Fruit fly (Drosophila melanogaster) whole organism, larva: ENCODE results near the gene CG42374.
A peak's percentile ranks its signal among the peaks of the same experiment; 100 is the strongest.

Experiments
- noc ChIP-seq: fragments of 200-800 bp; sonication (Bioruptor generic); optimal IDR thresholded peaks from 3 replicates; lab custom pipeline; 2019; ENCODE audit warnings: missing biosample characterization, mild to moderate bottlenecking, missing genetic modification characterization, moderate library complexity

CG42374 gene

DNA sequence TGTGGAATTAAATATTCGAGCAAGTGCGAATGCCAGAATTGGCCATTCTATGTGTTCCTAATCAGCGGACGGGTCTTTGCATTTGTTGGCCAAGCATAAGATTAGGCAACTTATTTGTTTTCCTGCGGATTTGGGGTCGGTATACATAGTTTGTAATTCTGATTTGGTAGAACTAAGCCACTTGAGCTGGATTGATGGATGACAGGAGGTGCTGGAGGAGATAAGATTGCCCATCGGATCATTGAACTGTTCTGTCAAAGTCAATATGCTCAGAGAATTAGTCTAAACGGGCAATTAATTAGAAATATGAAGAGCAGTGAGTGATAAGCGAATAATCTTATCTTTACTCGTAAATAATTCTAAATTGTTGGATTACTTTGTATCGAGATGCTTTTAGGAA lies 25.8 kb downstream of the CG42374 start:
- peak; percentile 19 for TF ChIP-seq noc (tag; lab: Kevin White, UChicago)

DNA sequence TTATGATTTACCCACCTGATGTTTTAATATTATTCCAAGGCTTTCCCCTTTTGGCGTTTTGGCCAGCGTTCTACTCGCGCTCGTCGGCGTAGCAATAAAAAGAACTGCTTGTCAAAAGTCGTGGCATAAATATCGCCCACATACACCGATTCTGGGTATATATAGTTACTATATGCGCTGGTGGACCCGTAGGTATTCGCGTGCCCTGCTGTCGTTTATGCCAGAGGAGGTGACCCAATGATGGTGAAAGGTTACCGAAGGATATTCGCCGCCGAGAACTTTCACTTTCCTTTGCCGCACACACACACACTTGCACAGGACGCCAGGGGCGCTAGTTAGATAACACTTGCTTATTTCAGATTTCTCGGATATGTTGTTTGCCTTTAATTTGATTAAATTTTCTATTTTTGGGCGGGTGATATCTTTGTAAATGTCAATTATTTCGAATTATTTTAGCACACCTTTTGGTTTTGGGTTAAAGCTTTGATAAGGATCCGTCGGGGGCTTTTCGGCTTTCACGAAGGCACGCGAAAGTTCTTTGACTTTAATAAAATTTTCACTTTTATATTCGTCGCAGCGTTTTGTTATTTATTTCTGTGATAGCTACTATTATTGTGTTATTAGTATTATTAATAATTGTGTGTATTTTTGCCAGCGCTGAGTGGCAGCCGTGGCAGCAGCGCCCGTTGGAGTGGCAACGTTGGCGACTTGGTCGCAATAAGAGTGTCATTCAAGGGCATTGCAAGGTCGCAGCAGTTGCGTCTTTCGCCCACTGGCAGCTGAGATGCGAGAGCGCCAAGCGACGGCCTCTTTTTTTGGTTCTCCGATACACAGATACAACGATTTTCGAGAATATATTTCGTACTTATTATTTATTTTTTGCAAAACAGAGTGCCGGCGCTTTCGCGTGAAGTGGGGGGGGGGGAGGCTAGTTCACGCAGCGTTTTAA lies 28.2 kb downstream of the CG42374 start:
- no peak for TF ChIP-seq noc (tag; lab: Kevin White, UChicago)

DNA sequence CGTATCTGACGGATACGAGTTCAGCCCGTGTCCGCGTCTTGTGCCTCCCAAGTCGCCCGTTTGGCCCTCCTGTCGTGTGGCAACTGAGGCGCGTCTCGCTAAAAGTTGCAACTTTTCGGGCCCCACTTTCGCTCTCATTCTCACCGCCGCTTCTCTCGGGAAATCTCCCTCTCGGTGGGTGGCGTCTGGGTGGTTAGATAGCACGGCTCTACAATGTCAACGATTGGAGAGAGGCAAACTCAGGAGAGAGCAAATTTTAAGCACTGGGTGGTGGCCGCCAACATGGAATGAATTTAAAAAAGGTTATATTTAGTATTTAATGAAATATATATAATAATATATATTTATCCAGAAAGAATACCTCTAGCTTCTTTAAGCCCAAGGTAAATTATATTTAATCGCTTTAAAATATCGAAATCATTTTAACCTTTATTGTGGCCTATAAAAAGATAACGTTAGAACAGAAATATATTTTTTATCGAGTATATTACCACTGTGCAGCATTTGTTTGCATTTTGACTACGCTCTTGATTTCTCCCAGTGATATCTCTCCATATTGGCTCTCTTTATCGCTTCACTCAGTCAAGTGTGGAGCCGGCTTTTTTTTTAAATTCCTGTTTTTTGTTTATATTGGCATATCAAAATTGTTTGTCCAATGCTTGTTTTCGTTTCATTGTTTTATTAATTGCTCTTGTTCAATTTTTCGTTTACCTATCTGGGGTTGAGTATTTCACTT lies 29.0 kb downstream of the CG42374 start, which contains the start of gene Gbs-76A:
Gbs-76A (minus strand) TSS at position 327 of the 736 bp plus-strand sequence.
- TF ChIP-seq noc (tag; lab: Kevin White, UChicago): peak; percentile 82

DNA sequence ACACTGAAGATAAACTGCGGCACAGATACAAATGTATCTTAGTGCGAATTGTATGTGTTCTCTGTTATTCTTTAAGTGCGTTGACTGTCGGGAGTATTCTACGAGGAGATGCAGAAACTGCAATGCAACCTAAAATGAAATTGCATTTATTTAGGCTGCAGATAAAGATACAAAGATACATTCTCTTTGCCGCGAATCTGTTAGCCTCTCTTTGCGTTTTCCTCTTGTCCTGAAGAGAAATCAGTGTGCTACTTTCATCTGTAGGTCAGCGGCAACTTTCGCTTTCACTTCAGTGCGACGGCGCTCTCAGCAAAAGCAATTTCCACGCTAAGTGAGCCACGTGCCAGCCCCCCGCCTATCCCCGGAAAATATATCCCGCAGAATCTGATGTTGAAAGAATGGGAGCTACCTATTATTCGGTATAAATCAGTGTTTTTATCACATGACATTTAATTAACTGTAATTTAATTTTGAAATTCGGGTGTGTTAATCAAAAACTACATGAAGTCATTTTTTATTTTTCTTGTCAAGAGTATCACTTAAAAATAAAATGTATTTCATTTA lies 29.7 kb downstream of the CG42374 start:
- TF ChIP-seq noc (tag; lab: Kevin White, UChicago): no peak

DNA sequence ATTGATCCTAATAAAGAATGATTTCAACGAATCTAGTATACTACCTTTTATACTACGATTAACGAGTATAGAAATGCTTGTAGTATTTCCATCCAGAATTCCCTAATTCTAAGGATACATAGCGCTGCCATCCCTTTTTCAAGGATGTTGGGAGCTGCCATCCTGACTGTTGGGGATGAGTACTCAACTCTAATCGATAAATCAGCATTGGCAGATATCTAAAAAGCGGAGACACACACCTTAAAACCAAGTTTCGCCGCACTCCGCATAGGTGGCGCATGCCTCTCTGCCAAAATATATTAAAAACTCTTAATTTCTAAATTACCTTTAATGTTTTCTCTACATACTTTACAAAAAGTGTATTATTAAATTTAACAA lies 30.7 kb downstream of the CG42374 start, which contains the start of gene fal:
fal (plus strand) TSS at position 330 of the 378 bp plus-strand sequence.
- TF ChIP-seq noc (tag; lab: Kevin White, UChicago): no peak

DNA sequence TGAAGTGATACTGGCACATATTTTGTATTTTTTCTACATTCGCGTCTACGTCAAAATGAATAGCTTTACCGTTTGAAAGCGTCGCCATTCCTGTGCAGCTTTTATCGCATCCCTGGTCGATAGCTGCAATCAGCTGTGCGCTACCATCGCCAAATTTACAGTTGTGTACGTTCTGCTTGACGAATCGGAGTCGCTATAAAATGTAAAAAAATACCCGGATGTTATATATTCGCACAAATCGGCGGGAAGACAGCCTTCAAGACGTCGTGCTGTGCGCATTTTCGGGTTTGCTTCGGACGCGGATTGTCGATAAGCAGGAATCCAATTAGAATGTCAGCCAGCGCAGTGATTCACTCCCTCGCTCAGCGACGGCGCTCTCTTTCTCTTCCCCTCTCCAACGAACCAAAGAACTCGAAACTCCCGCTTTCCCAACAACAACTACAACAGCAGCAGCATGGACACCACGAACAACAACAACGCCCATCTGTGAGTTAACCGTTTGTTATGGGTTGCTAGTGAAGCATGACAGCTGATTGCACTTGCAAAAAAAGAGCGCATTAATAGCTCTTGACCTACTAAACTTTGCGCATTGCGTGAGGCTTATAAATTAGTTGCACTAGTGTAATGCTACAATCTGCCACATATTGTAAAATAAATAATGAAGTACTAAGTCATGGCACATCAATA lies 31.2 kb downstream of the CG42374 start:
- TF ChIP-seq noc (tag; lab: Kevin White, UChicago): peak; percentile 23

DNA sequence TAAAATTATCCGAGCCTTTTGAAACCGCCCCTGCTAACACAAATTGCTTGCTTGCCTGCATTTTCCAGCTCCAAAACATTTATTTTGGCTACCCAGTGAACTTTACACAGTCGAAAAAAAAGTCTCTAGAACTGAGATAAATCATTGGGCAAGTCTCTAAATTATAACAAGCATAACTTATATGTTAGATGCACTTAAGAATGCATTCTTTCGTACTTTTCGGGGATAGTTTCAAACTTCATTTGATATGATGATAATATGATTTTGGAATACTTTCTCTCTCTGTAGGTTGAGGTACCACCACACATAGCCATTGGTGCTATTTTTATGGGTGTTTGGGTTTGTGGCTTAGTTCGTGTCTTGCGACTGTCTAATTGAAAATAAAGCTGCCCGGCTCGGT lies 51.3 kb downstream of the CG42374 start:
- TF ChIP-seq noc (tag; lab: Kevin White, UChicago): no peak
